Worm (Caenorhabditis elegans) whole organism, young adult: ENCODE results near the gene sri-54.

ENCODE experiments used
- B0261.1 ChIP-seq: sonication (generic microtip); optimal IDR thresholded peaks from 2 replicates; lab custom pipeline; 2016; ENCODE audit warnings: mild to moderate bottlenecking, missing genetic modification characterization, moderate library complexity, missing compliant biosample characterization
- B0336.3 ChIP-seq: fragments of 200-800 bp; sonication (Bioruptor generic); IDR thresholded peaks from 2 replicates; pipeline ENCODE4 v1.3.6; 2022; ENCODE audit warnings: missing genetic modification characterization, missing compliant biosample characterization
- C06A6.2 ChIP-seq: fragments of 200-800 bp; sonication (Bioruptor generic); conservative IDR thresholded peaks from 2 replicates; pipeline ENCODE4 v1.3.6; 2022; ENCODE audit warnings: missing genetic modification characterization, missing compliant biosample characterization
- F23B12.7 ChIP-seq: sonication (generic microtip); optimal IDR thresholded peaks from 2 replicates; lab custom pipeline; 2017; ENCODE audit warnings: missing genetic modification characterization, mild to moderate bottlenecking, missing compliant biosample characterization, antibody characterized with exemption, moderate library complexity; ENCODE audit not compliant: insufficient read depth
- F37B4.10 ChIP-seq: fragments of 200-800 bp; sonication (Bioruptor generic); IDR thresholded peaks from 2 replicates; pipeline ENCODE4 v1.3.6; 2022; ENCODE audit warnings: missing genetic modification characterization, missing compliant biosample characterization
- F55B11.4 ChIP-seq: sonication (generic microtip); optimal IDR thresholded peaks from 2 replicates; lab custom pipeline; 2016; ENCODE audit warnings: missing compliant biosample characterization, missing genetic modification characterization, borderline replicate concordance; ENCODE audit not compliant: insufficient read depth
- Y53F4B.3 ChIP-seq: fragments of 200-800 bp; sonication (Bioruptor generic); IDR thresholded peaks from 2 replicates; pipeline ENCODE4 v1.3.6; 2022; ENCODE audit warnings: missing genetic modification reagents, missing genetic modification characterization, missing compliant biosample characterization
- Y67H2A.10 ChIP-seq: fragments of 200-800 bp; sonication (Bioruptor generic); conservative IDR thresholded peaks from 2 replicates; pipeline ENCODE4 v1.3.6; 2022; ENCODE audit warnings: missing genetic modification reagents, missing genetic modification characterization, missing compliant biosample characterization
- Y79H2A.3 ChIP-seq: fragments of 200-800 bp; sonication (Bioruptor generic); conservative IDR thresholded peaks from 2 replicates; pipeline ENCODE4 v1.3.6; 2022; ENCODE audit warnings: missing genetic modification reagents, missing genetic modification characterization, missing compliant biosample characterization
- atf-7 ChIP-seq: sonication (generic microtip); optimal IDR thresholded peaks from 2 replicates; lab custom pipeline; 2017; ENCODE audit warnings: mild to moderate bottlenecking, missing genetic modification characterization, missing compliant biosample characterization
- attf-3 ChIP-seq: fragments of 200-800 bp; sonication (Bioruptor generic); conservative IDR thresholded peaks from 2 replicates; pipeline ENCODE4 v1.3.6; 2022; ENCODE audit warnings: missing genetic modification reagents, missing genetic modification characterization, missing compliant biosample characterization
- attf-5 ChIP-seq: fragments of 200-800 bp; sonication (Bioruptor generic); optimal IDR thresholded peaks from 2 replicates; lab custom pipeline; 2018; ENCODE audit warnings: mild to moderate bottlenecking, missing genetic modification characterization, missing compliant biosample characterization
- ccch-3 ChIP-seq: fragments of 200-800 bp; sonication (Bioruptor generic); optimal IDR thresholded peaks from 2 replicates; lab custom pipeline; 2018; ENCODE audit warnings: mild to moderate bottlenecking, missing genetic modification characterization, missing compliant biosample characterization
- ceh-40 ChIP-seq: fragments of 200-800 bp; sonication (Bioruptor generic); IDR thresholded peaks from 2 replicates; pipeline ENCODE4 v1.3.6; 2022; ENCODE audit warnings: missing genetic modification characterization, missing compliant biosample characterization
- ceh-79 ChIP-seq: sonication (generic microtip); optimal IDR thresholded peaks from 2 replicates; lab custom pipeline; 2017; ENCODE audit warnings: mild to moderate bottlenecking, missing genetic modification characterization, missing compliant biosample characterization
- ceh-91 ChIP-seq: fragments of 200-800 bp; sonication (Bioruptor generic); IDR thresholded peaks from 2 replicates; pipeline ENCODE4 v1.3.6; 2022; ENCODE audit warnings: missing genetic modification reagents, missing genetic modification characterization, missing compliant biosample characterization
- dox-1 ChIP-seq: fragments of 200-800 bp; sonication (Bioruptor generic); IDR thresholded peaks from 2 replicates; pipeline ENCODE4 v1.3.6; 2022; ENCODE audit warnings: missing genetic modification reagents, missing genetic modification characterization, missing compliant biosample characterization
- dpff-1 ChIP-seq: sonication (generic microtip); optimal IDR thresholded peaks from 2 replicates; lab custom pipeline; 2017; ENCODE audit warnings: mild to moderate bottlenecking, missing genetic modification characterization, missing compliant biosample characterization
- dpl-1 ChIP-seq: fragments of 150-350 bp; optimal IDR thresholded peaks from 2 replicates; lab custom pipeline; 2014; ENCODE audit warnings: missing biosample characterization, missing genetic modification reagents, missing genetic modification characterization
- fkh-3 ChIP-seq: sonication (generic microtip); optimal IDR thresholded peaks from 2 replicates; lab custom pipeline; 2016; ENCODE audit warnings: mild to moderate bottlenecking, missing genetic modification characterization, missing compliant biosample characterization
- him-1 ChIP-seq: sonication (generic microtip); optimal IDR thresholded peaks from 2 replicates; lab custom pipeline; 2016; ENCODE audit warnings: missing genotype, missing genetic modification reagents, missing genetic modification characterization, missing compliant biosample characterization
- hrde-1 ChIP-seq: sonication (generic microtip); optimal IDR thresholded peaks from 2 replicates; lab custom pipeline; 2016; ENCODE audit warnings: missing genetic modification characterization, mild to moderate bottlenecking, missing compliant biosample characterization, moderate library complexity, missing genotype, missing genetic modification reagents, borderline replicate concordance
- lin-35 ChIP-seq, 3 experiments: fragments of 150-350 bp in 2 of 3; sonication (generic microtip) in 1 of 3; optimal IDR thresholded peaks; 2 replicates each; lab custom pipeline; 2014 to 2018; ENCODE audit warnings: missing biosample characterization in 3 of 3, missing genetic modification characterization in 3 of 3, missing genetic modification reagents in 3 of 3
- lin-40 ChIP-seq: sonication (generic microtip); optimal IDR thresholded peaks from 2 replicates; lab custom pipeline; 2016; ENCODE audit warnings: missing genetic modification characterization, mild to moderate bottlenecking, missing compliant biosample characterization, missing genotype, missing genetic modification reagents
- nfya-1 ChIP-seq: sonication (generic microtip); optimal IDR thresholded peaks from 2 replicates; lab custom pipeline; 2017; ENCODE audit warnings: antibody characterized with exemption, missing compliant biosample characterization, missing genetic modification characterization, borderline replicate concordance; ENCODE audit not compliant: insufficient read depth
- nfyb-1 ChIP-seq: fragments of 200-800 bp; sonication (Bioruptor generic); IDR thresholded peaks from 2 replicates; pipeline ENCODE4 v1.3.6; 2022; ENCODE audit warnings: missing genetic modification reagents, missing genetic modification characterization, missing compliant biosample characterization
- pbrm-1 ChIP-seq: fragments of 200-800 bp; sonication (Bioruptor generic); IDR thresholded peaks from 2 replicates; pipeline ENCODE4 v1.3.6; 2022; ENCODE audit warnings: missing genetic modification reagents, missing genetic modification characterization, missing compliant biosample characterization
- pha-4 ChIP-seq: fragments of 150-350 bp; sonication (generic microtip); optimal IDR thresholded peaks from 2 replicates; lab custom pipeline; 2014; ENCODE audit warnings: missing biosample characterization, missing genetic modification reagents, missing genetic modification characterization
- repo-1 ChIP-seq: sonication (generic microtip); optimal IDR thresholded peaks from 2 replicates; lab custom pipeline; 2017; ENCODE audit warnings: mild to moderate bottlenecking, missing genetic modification characterization, missing compliant biosample characterization
- rpc-1 ChIP-seq, 2 experiments: fragments of 150-350 bp in 1 of 2; sonication (generic microtip) in 1 of 2; optimal IDR thresholded peaks; 2 replicates each; lab custom pipeline; 2014 to 2018; ENCODE audit warnings: missing biosample characterization in 1 of 2, missing genetic modification characterization in 1 of 2, missing genetic modification reagents in 1 of 2, missing genotype in 1 of 2
- sdz-38 ChIP-seq: sonication (generic microtip); optimal IDR thresholded peaks from 2 replicates; lab custom pipeline; 2016; ENCODE audit warnings: missing genotype, missing genetic modification characterization, missing compliant biosample characterization
- somi-1 ChIP-seq: fragments of 200-800 bp; sonication (Bioruptor generic); optimal IDR thresholded peaks from 2 replicates; lab custom pipeline; 2018; ENCODE audit warnings: mild to moderate bottlenecking, missing genetic modification characterization, missing compliant biosample characterization
- tlf-1 ChIP-seq: fragments of 200-800 bp; sonication (Bioruptor generic); optimal IDR thresholded peaks from 2 replicates; lab custom pipeline; 2018; ENCODE audit warnings: mild to moderate bottlenecking, missing genetic modification characterization, missing compliant biosample characterization
- unc-130 ChIP-seq: sonication (generic microtip); optimal IDR thresholded peaks from 2 replicates; lab custom pipeline; 2016; ENCODE audit warnings: missing genetic modification reagents, missing genetic modification characterization, missing compliant biosample characterization
- zim-3 ChIP-seq: sonication (generic microtip); optimal IDR thresholded peaks from 2 replicates; lab custom pipeline; 2017; ENCODE audit warnings: mild to moderate bottlenecking, missing genetic modification characterization, moderate library complexity, missing compliant biosample characterization
- ztf-18 ChIP-seq: sonication (generic microtip); optimal IDR thresholded peaks from 2 replicates; lab custom pipeline; 2016; ENCODE audit warnings: missing genotype, mild to moderate bottlenecking, missing genetic modification characterization, missing compliant biosample characterization
- ztf-26 ChIP-seq: sonication (generic microtip); optimal IDR thresholded peaks from 2 replicates; lab custom pipeline; 2017; ENCODE audit warnings: missing genetic modification characterization, missing compliant biosample characterization
- ztf-6 ChIP-seq: fragments of 200-800 bp; sonication (Bioruptor generic); IDR thresholded peaks from 2 replicates; pipeline ENCODE4 v1.3.6; 2022; ENCODE audit warnings: missing genetic modification reagents, missing genetic modification characterization, missing compliant biosample characterization

Gene sri-54

ce11 chrII:3096857-3097256, 40.8 kb downstream of the sri-54 start, which contains the start of gene Y25C1A.14:
Y25C1A.14 (minus strand) TSS chrII:3096957.
- no peak for TF ChIP-seq pha-4 (tag; lab: Kevin White, UChicago)
- TF ChIP-seq ztf-18: no peak
- no peak for TF ChIP-seq dox-1 (GFP tag; lab: Robert Waterston, UW)
- TF ChIP-seq rpc-1 (optimal IDR thresholded peaks at IDR 0.05; lab: Kevin White, UChicago): no peak
- no peak for TF ChIP-seq rpc-1 (tag; optimal IDR thresholded peaks at IDR 0.05; lab: Kevin White, UChicago)
- no peak for TF ChIP-seq B0336.3 (GFP tag; lab: Robert Waterston, UW)
- no peak for TF ChIP-seq nfya-1 (tag; lab: Kevin White, UChicago)
- no peak for TF ChIP-seq ccch-3 (GFP tag; lab: Kevin White, UChicago)
- TF ChIP-seq ceh-91 (GFP tag; lab: Robert Waterston, UW): no peak

- no peak for TF ChIP-seq atf-7 (tag; lab: Kevin White, UChicago)
- no peak for TF ChIP-seq B0261.1 (tag; lab: Kevin White, UChicago)
- TF ChIP-seq somi-1 (GFP tag; lab: Kevin White, UChicago): no peak
- TF ChIP-seq attf-3 (GFP tag; lab: Robert Waterston, UW): no peak
- TF ChIP-seq nfyb-1 (GFP tag; lab: Robert Waterston, UW): no peak
- no peak for TF ChIP-seq attf-5 (GFP tag; lab: Kevin White, UChicago)
- TF ChIP-seq hrde-1 (tag; lab: Kevin White, UChicago): no peak
- TF ChIP-seq F55B11.4: no peak
- no peak for TF ChIP-seq Y53F4B.3 (GFP tag; lab: Robert Waterston, UW)
- no peak for TF ChIP-seq Y67H2A.10
- TF ChIP-seq dpl-1 (GFP tag; lab: Kevin White, UChicago): no peak
- TF ChIP-seq lin-35 (GFP tag; optimal IDR thresholded peaks at IDR 0.05; lab: Kevin White, UChicago): no peak
- no peak for TF ChIP-seq zim-3
- TF ChIP-seq, all 124 proteins: peak for 0
These were observed 41.6 kb downstream of the sri-54 start, which contains the start of gene srg-23 for ce11 chrII:3096060-3096459. srg-23 (minus strand) TSS chrII:3096160.

DNA sequence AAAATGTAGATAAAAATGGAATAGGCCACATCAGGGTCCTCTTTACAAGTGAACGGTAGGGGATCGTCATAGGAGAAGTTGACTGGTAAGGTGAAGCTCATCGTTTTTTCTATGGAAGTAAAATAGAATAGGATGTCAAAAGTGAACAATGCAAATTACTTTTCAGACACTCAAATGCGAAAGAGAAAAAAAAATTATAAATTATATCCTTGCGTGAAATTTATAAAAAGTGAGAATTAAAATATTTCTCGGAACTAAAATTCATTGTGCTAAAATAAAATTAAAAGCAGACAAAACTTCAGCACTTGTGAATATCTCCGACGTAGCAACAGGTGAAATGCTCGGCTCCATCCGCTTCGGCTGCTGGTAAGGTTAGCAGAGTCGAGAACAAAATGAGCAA, 44.4 kb downstream of the sri-54 start, which contains the start of gene srg-22:
Gene srg-22 (minus strand): TSS at position 101 of the 400 bp plus-strand sequence.
- no peak for TF ChIP-seq B0336.3 (GFP tag; lab: Robert Waterston, UW)
- no peak for TF ChIP-seq nfya-1 (tag; lab: Kevin White, UChicago)
- TF ChIP-seq repo-1 (tag; lab: Kevin White, UChicago): no peak
- TF ChIP-seq ztf-26 (tag; lab: Kevin White, UChicago): no peak
- no peak for TF ChIP-seq ztf-6 (GFP tag; lab: Robert Waterston, UW)
- TF ChIP-seq pbrm-1 (GFP tag; lab: Robert Waterston, UW): no peak
- TF ChIP-seq fkh-3 (tag; lab: Kevin White, UChicago): no peak
- TF ChIP-seq F37B4.10 (GFP tag; lab: Robert Waterston, UW): no peak

DNA sequence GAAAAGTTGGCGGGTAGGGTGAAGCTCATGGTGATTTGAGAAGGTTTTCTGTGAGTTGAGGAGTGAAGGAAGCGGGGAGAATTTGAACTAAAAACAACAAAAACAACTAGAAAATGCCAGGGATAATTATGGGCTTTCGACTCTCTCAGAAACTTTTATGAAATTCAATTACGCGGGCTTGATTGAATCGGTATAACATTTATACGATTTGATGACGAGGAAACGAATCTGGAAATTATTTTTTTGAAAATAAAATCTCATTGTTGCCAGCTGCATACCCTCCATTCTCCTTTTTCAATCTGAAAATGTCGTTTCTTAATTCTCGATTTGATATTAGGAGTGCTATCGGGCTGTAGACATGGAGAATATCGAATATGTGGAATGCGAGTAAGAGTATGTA, 46.4 kb downstream of the sri-54 start, which contains the start of gene srg-21:
Gene srg-21 (minus strand): TSS at position 101 of the 400 bp plus-strand sequence.
- no peak for TF ChIP-seq lin-40 (tag; lab: Kevin White, UChicago)
- no peak for TF ChIP-seq C06A6.2 (GFP tag; lab: Robert Waterston, UW)
- TF ChIP-seq F23B12.7 (tag; lab: Kevin White, UChicago): no peak
- TF ChIP-seq ceh-40 (GFP tag; lab: Robert Waterston, UW): no peak
- TF ChIP-seq tlf-1: no peak
- no peak for TF ChIP-seq sdz-38 (tag; lab: Kevin White, UChicago)
- TF ChIP-seq dpff-1: no peak
- TF ChIP-seq Y79H2A.3 (GFP tag; lab: Robert Waterston, UW): no peak
- no peak for TF ChIP-seq unc-130 (GFP tag; lab: Kevin White, UChicago)
- no peak for TF ChIP-seq ceh-79 (tag; lab: Kevin White, UChicago)
- TF ChIP-seq him-1 (tag; lab: Kevin White, UChicago): no peak
